Fruit fly (Drosophila melanogaster): ENCODE measurements around the gene Ir75b.
"Not testable (repeated sequence)": the region's sequence is repeated elsewhere in the genome, so short reads cannot be mapped to it uniquely, and the experiment has no call there.

Ir75b gene

dm6 chr3L:17820093-17820492, at the start of gene Ir75b:
Gene Ir75b (minus strand): TSS chr3L:17820193.
- TF ChIP-seq EcR (GFP tag; optimal IDR thresholded peaks at IDR 0.05) (no peak), pan (optimal IDR thresholded peaks at IDR 0.05) (no peak), Dll (optimal IDR thresholded peaks at IDR 0.05) (no peak)

- TF ChIP-seq CG8478 (optimal IDR thresholded peaks at IDR 0.05); psq (optimal IDR thresholded peaks at IDR 0.05); EcR (GFP tag; optimal IDR thresholded peaks at IDR 0.05): not testable (repeated sequence)
Measured at dm6 chr3L:17858174-17858573, 38.2 kb upstream of the Ir75b start, which contains the start of gene CG34002. Gene CG34002 (plus strand): TSS chr3L:17858474.

- TF ChIP-seq usp (GFP tag; optimal IDR thresholded peaks at IDR 0.05) = no peak
- no peak for TF ChIP-seq CG8478 (optimal IDR thresholded peaks at IDR 0.05)
- TF ChIP-seq psq (optimal IDR thresholded peaks at IDR 0.05) = no peak
- TF ChIP-seq pan (optimal IDR thresholded peaks at IDR 0.05) = no peak
- TF ChIP-seq Dll (optimal IDR thresholded peaks at IDR 0.05) = no peak
- no peak for TF ChIP-seq EcR (GFP tag; optimal IDR thresholded peaks at IDR 0.05)
Measured at dm6 chr3L:17856655-17857479, 36.9 kb upstream of the Ir75b start, which contains the start of gene CG5535. Gene CG5535 (minus strand): TSS chr3L:17856794.

dm6 chr3L:17849517-17849916, 29.5 kb upstream of the Ir75b start, which contains the start of gene TrpRS-m:
Gene TrpRS-m (plus strand): TSS chr3L:17849727.
- TF ChIP-seq psq (optimal IDR thresholded peaks at IDR 0.05) = no peak
- no peak for TF ChIP-seq CG8478 (optimal IDR thresholded peaks at IDR 0.05)
- TF ChIP-seq usp (GFP tag; optimal IDR thresholded peaks at IDR 0.05) = no peak
- no peak for TF ChIP-seq EcR (GFP tag; optimal IDR thresholded peaks at IDR 0.05)
- TF ChIP-seq Dll (optimal IDR thresholded peaks at IDR 0.05) = no peak
- TF ChIP-seq pan (optimal IDR thresholded peaks at IDR 0.05) = no peak

dm6 chr3L:17846982-17847355, 27.0 kb upstream of the Ir75b start:
- TF ChIP-seq Dll (optimal IDR thresholded peaks at IDR 0.05) (no peak), EcR (GFP tag; optimal IDR thresholded peaks at IDR 0.05) (no peak), psq (optimal IDR thresholded peaks at IDR 0.05) (no peak), CG8478 (optimal IDR thresholded peaks at IDR 0.05) (no peak), usp (GFP tag; optimal IDR thresholded peaks at IDR 0.05) (no peak)

dm6 chr3L:17846169-17846981, 26.4 kb upstream of the Ir75b start, which contains the start of the genes MED19 and CG7430:
Gene MED19 (minus strand): TSS chr3L:17846501.
Gene CG7430 (plus strand): TSS chr3L:17846916.
- TF ChIP-seq usp (GFP tag; optimal IDR thresholded peaks at IDR 0.05) = no peak
- TF ChIP-seq CG8478 (optimal IDR thresholded peaks at IDR 0.05) = no peak
- TF ChIP-seq EcR (GFP tag; optimal IDR thresholded peaks at IDR 0.05) = no peak
- TF ChIP-seq Dll (optimal IDR thresholded peaks at IDR 0.05) = no peak
- TF ChIP-seq psq (optimal IDR thresholded peaks at IDR 0.05) = no peak
- no peak for TF ChIP-seq pan (optimal IDR thresholded peaks at IDR 0.05)

dm6 chr3L:17842892-17843703, 23.1 kb upstream of the Ir75b start, which contains the start of gene CG5567:
Gene CG5567 (minus strand): TSS chr3L:17843544.
- TF ChIP-seq Dll (optimal IDR thresholded peaks at IDR 0.05) (no peak), usp (GFP tag; optimal IDR thresholded peaks at IDR 0.05) (no peak), psq (optimal IDR thresholded peaks at IDR 0.05) (no peak), CG8478 (optimal IDR thresholded peaks at IDR 0.05) (no peak), pan (optimal IDR thresholded peaks at IDR 0.05) (no peak), EcR (GFP tag; optimal IDR thresholded peaks at IDR 0.05) (no peak)

- TF ChIP-seq EcR (GFP tag; optimal IDR thresholded peaks at IDR 0.05) (no peak), usp (GFP tag; optimal IDR thresholded peaks at IDR 0.05) (no peak), pan (optimal IDR thresholded peaks at IDR 0.05) (no peak), Dll (optimal IDR thresholded peaks at IDR 0.05) (no peak)
Measured at dm6 chr3L:17841085-17841606, 21.2 kb upstream of the Ir75b start, which contains the start of gene CG5577. Gene CG5577 (minus strand): TSS chr3L:17841427.

- no peak for TF ChIP-seq Dll (optimal IDR thresholded peaks at IDR 0.05)
- no peak for TF ChIP-seq pan (optimal IDR thresholded peaks at IDR 0.05)
- no peak for TF ChIP-seq CG8478 (optimal IDR thresholded peaks at IDR 0.05)
- no peak for TF ChIP-seq EcR (GFP tag; optimal IDR thresholded peaks at IDR 0.05)
- no peak for TF ChIP-seq usp (GFP tag; optimal IDR thresholded peaks at IDR 0.05)
- TF ChIP-seq psq (optimal IDR thresholded peaks at IDR 0.05) = no peak
Measured at dm6 chr3L:17835074-17835473, 15.1 kb upstream of the Ir75b start, which contains the start of gene CG32189. Gene CG32189 (minus strand): TSS chr3L:17835174.

dm6 chr3L:17833525-17833924, 13.5 kb upstream of the Ir75b start, which contains the start of gene CG32188:
Gene CG32188 (minus strand): TSS chr3L:17833625.
- TF ChIP-seq EcR (GFP tag; optimal IDR thresholded peaks at IDR 0.05) = no peak
- no peak for TF ChIP-seq pan (optimal IDR thresholded peaks at IDR 0.05)
- TF ChIP-seq Dll (optimal IDR thresholded peaks at IDR 0.05) = no peak
- TF ChIP-seq CG8478 (optimal IDR thresholded peaks at IDR 0.05) = no peak
- no peak for TF ChIP-seq psq (optimal IDR thresholded peaks at IDR 0.05)
- TF ChIP-seq usp (GFP tag; optimal IDR thresholded peaks at IDR 0.05) = no peak

All from whole organism.